Worm (Caenorhabditis elegans) whole organism, young adult: ENCODE results near the gene srw-56.

Experiments
- B0019.2 ChIP-seq: fragments of 200-800 bp; sonication (Bioruptor generic); conservative IDR thresholded peaks from 2 replicates; pipeline ENCODE4 v1.3.6; 2022; ENCODE audit warnings: missing genetic modification reagents, missing genetic modification characterization, missing compliant biosample characterization
- B0035.1 ChIP-seq: sonication (generic microtip); optimal IDR thresholded peaks from 2 replicates; lab custom pipeline; 2016; ENCODE audit warnings: missing genetic modification characterization, mild to moderate bottlenecking, missing compliant biosample characterization, missing genotype, missing genetic modification reagents
- B0261.1 ChIP-seq: sonication (generic microtip); optimal IDR thresholded peaks from 2 replicates; lab custom pipeline; 2016; ENCODE audit warnings: mild to moderate bottlenecking, missing genetic modification characterization, moderate library complexity, missing compliant biosample characterization
- C17E4.6 ChIP-seq: fragments of 200-800 bp; sonication (Bioruptor generic); IDR thresholded peaks from 2 replicates; pipeline ENCODE4 v1.3.6; 2022; ENCODE audit warnings: missing genetic modification reagents, missing genetic modification characterization, missing compliant biosample characterization
- D2030.7 ChIP-seq: fragments of 200-800 bp; sonication (Bioruptor generic); IDR thresholded peaks from 2 replicates; pipeline ENCODE4 v1.3.6; 2022; ENCODE audit warnings: missing genetic modification reagents, missing genetic modification characterization, missing compliant biosample characterization
- F22D6.2 ChIP-seq: sonication (generic microtip); optimal IDR thresholded peaks from 2 replicates; lab custom pipeline; 2016; ENCODE audit warnings: mild to moderate bottlenecking, missing genetic modification characterization, missing compliant biosample characterization
- F33H1.4 ChIP-seq: fragments of 200-800 bp; sonication (Bioruptor generic); IDR thresholded peaks from 2 replicates; pipeline ENCODE4 v1.3.6; 2022; ENCODE audit warnings: missing genetic modification reagents, missing genetic modification characterization, missing compliant biosample characterization
- K11D2.4 ChIP-seq: fragments of 200-800 bp; sonication (Bioruptor generic); IDR thresholded peaks from 2 replicates; pipeline ENCODE4 v1.3.6; 2022; ENCODE audit warnings: missing genetic modification reagents, missing genetic modification characterization, missing compliant biosample characterization
- K12H6.12 ChIP-seq: fragments of 200-800 bp; sonication (Bioruptor generic); optimal IDR thresholded peaks from 2 replicates; lab custom pipeline; 2018; ENCODE audit warnings: mild to moderate bottlenecking, missing genetic modification characterization, missing compliant biosample characterization
- T26A5.8 ChIP-seq: sonication (generic microtip); optimal IDR thresholded peaks from 2 replicates; lab custom pipeline; 2016; ENCODE audit warnings: missing genetic modification characterization, missing compliant biosample characterization
- Y53G8AR.9 ChIP-seq: fragments of 200-800 bp; sonication (Bioruptor generic); conservative IDR thresholded peaks from 2 replicates; pipeline ENCODE4 v1.3.6; 2022; ENCODE audit warnings: missing genetic modification reagents, missing genetic modification characterization, missing compliant biosample characterization
- ama-1 ChIP-seq, 3 experiments: fragments of 150-350 bp in 1 of 3; sonication (generic microtip) in 2 of 3; optimal IDR thresholded peaks; 2 replicates each; lab custom pipeline; 2014 to 2018; ENCODE audit warnings: missing biosample characterization in 2 of 3, missing genetic modification characterization in 2 of 3, missing genetic modification reagents in 2 of 3
- aptf-3 ChIP-seq: fragments of 200-800 bp; sonication (Bioruptor generic); IDR thresholded peaks from 2 replicates; pipeline ENCODE4 v1.3.6; 2022; ENCODE audit warnings: missing genetic modification characterization, missing compliant biosample characterization
- atf-7 ChIP-seq: sonication (generic microtip); optimal IDR thresholded peaks from 2 replicates; lab custom pipeline; 2017; ENCODE audit warnings: mild to moderate bottlenecking, missing genetic modification characterization, missing compliant biosample characterization
- athp-1 ChIP-seq: sonication (generic microtip); optimal IDR thresholded peaks from 2 replicates; lab custom pipeline; 2017; ENCODE audit warnings: mild to moderate bottlenecking, missing genetic modification characterization, missing compliant biosample characterization
- bed-1 ChIP-seq: fragments of 200-800 bp; sonication (Bioruptor generic); IDR thresholded peaks from 2 replicates; pipeline ENCODE4 v1.3.6; 2022; ENCODE audit warnings: missing genetic modification reagents, missing genetic modification characterization, missing compliant biosample characterization
- cebp-2 ChIP-seq: fragments of 200-800 bp; sonication (Bioruptor generic); IDR thresholded peaks from 2 replicates; pipeline ENCODE4 v1.3.6; 2022; ENCODE audit warnings: missing genetic modification characterization, missing compliant biosample characterization
- ceh-100 ChIP-seq: fragments of 200-800 bp; sonication (Bioruptor generic); IDR thresholded peaks from 2 replicates; pipeline ENCODE4 v1.3.6; 2022; ENCODE audit warnings: missing genetic modification reagents, missing genetic modification characterization, missing compliant biosample characterization
- ceh-79 ChIP-seq: sonication (generic microtip); optimal IDR thresholded peaks from 2 replicates; lab custom pipeline; 2017; ENCODE audit warnings: mild to moderate bottlenecking, missing genetic modification characterization, missing compliant biosample characterization
- lag-1 ChIP-seq: fragments of 200-800 bp; sonication (Bioruptor generic); IDR thresholded peaks from 2 replicates; pipeline ENCODE4 v1.3.6; 2022; ENCODE audit warnings: missing genetic modification reagents, missing genetic modification characterization, missing compliant biosample characterization
- lin-35 ChIP-seq, 3 experiments: fragments of 150-350 bp in 2 of 3; sonication (generic microtip) in 1 of 3; optimal IDR thresholded peaks; 2 replicates each; lab custom pipeline; 2014 to 2018; ENCODE audit warnings: missing biosample characterization in 3 of 3, missing genetic modification characterization in 3 of 3, missing genetic modification reagents in 3 of 3
- lin-54 ChIP-seq: fragments of 200-800 bp; sonication (Bioruptor generic); optimal IDR thresholded peaks from 2 replicates; lab custom pipeline; 2018; ENCODE audit warnings: mild to moderate bottlenecking, missing genetic modification characterization, missing compliant biosample characterization
- lir-1 ChIP-seq: fragments of 200-800 bp; sonication (Bioruptor generic); conservative IDR thresholded peaks from 2 replicates; pipeline ENCODE4 v1.3.6; 2022; ENCODE audit warnings: missing genetic modification reagents, missing genetic modification characterization, missing compliant biosample characterization
- lsl-1 ChIP-seq: fragments of 200-800 bp; sonication (Bioruptor generic); optimal IDR thresholded peaks from 2 replicates; lab custom pipeline; 2018; ENCODE audit warnings: mild to moderate bottlenecking, missing genetic modification characterization, moderate library complexity, missing compliant biosample characterization
- lsy-27 ChIP-seq: sonication (generic microtip); optimal IDR thresholded peaks from 2 replicates; lab custom pipeline; 2017; ENCODE audit warnings: missing genetic modification characterization, mild to moderate bottlenecking, missing compliant biosample characterization, antibody characterized with exemption, missing genotype, borderline replicate concordance; ENCODE audit not compliant: insufficient read depth
- madf-8 ChIP-seq: fragments of 200-800 bp; sonication (Bioruptor generic); conservative IDR thresholded peaks from 2 replicates; pipeline ENCODE4 v1.3.6; 2022; ENCODE audit warnings: missing genetic modification reagents, missing genetic modification characterization, missing compliant biosample characterization
- mcd-1 ChIP-seq: fragments of 200-800 bp; sonication (Bioruptor generic); IDR thresholded peaks from 2 replicates; pipeline ENCODE4 v1.3.6; 2022; ENCODE audit warnings: missing genetic modification reagents, missing genetic modification characterization, missing compliant biosample characterization
- nfya-2 ChIP-seq: fragments of 200-800 bp; sonication (Bioruptor generic); IDR thresholded peaks from 2 replicates; pipeline ENCODE4 v1.3.6; 2022; ENCODE audit warnings: missing genetic modification reagents, missing genetic modification characterization, missing compliant biosample characterization
- nhr-179 ChIP-seq: sonication (generic microtip); optimal IDR thresholded peaks from 2 replicates; lab custom pipeline; 2016; ENCODE audit warnings: mild to moderate bottlenecking, missing genetic modification characterization, missing compliant biosample characterization
- nhr-27 ChIP-seq: fragments of 200-800 bp; sonication (Bioruptor generic); optimal IDR thresholded peaks from 2 replicates; lab custom pipeline; 2018; ENCODE audit warnings: mild to moderate bottlenecking, missing genetic modification characterization, moderate library complexity, missing compliant biosample characterization
- pha-4 ChIP-seq: fragments of 150-350 bp; sonication (generic microtip); optimal IDR thresholded peaks from 2 replicates; lab custom pipeline; 2014; ENCODE audit warnings: missing biosample characterization, missing genetic modification reagents, missing genetic modification characterization
- repo-1 ChIP-seq: sonication (generic microtip); optimal IDR thresholded peaks from 2 replicates; lab custom pipeline; 2017; ENCODE audit warnings: mild to moderate bottlenecking, missing genetic modification characterization, missing compliant biosample characterization
- rpc-1 ChIP-seq, 2 experiments: fragments of 150-350 bp in 1 of 2; sonication (generic microtip) in 1 of 2; optimal IDR thresholded peaks; 2 replicates each; lab custom pipeline; 2014 to 2018; ENCODE audit warnings: missing biosample characterization in 1 of 2, missing genetic modification characterization in 1 of 2, missing genetic modification reagents in 1 of 2, missing genotype in 1 of 2
- sdz-38 ChIP-seq: sonication (generic microtip); optimal IDR thresholded peaks from 2 replicates; lab custom pipeline; 2016; ENCODE audit warnings: missing genotype, missing genetic modification characterization, missing compliant biosample characterization
- sea-2 ChIP-seq: fragments of 200-800 bp; sonication (Bioruptor generic); IDR thresholded peaks from 2 replicates; pipeline ENCODE4 v1.3.6; 2022; ENCODE audit warnings: missing genetic modification characterization, missing compliant biosample characterization
- snpc-1.3 ChIP-seq: sonication (generic microtip); optimal IDR thresholded peaks from 2 replicates; lab custom pipeline; 2017; ENCODE audit warnings: missing genetic modification characterization, mild to moderate bottlenecking, missing compliant biosample characterization, antibody characterized with exemption, moderate library complexity, missing genotype, missing genetic modification reagents; ENCODE audit not compliant: insufficient read depth
- sptf-2 ChIP-seq: fragments of 200-800 bp; sonication (Bioruptor generic); optimal IDR thresholded peaks from 2 replicates; lab custom pipeline; 2018; ENCODE audit warnings: mild to moderate bottlenecking, missing genetic modification characterization, missing compliant biosample characterization
- xnd-1 ChIP-seq: sonication (generic microtip); optimal IDR thresholded peaks from 2 replicates; lab custom pipeline; 2016; ENCODE audit warnings: missing genotype, missing genetic modification reagents, missing genetic modification characterization, missing compliant biosample characterization
- zim-3 ChIP-seq: sonication (generic microtip); optimal IDR thresholded peaks from 2 replicates; lab custom pipeline; 2017; ENCODE audit warnings: mild to moderate bottlenecking, missing genetic modification characterization, moderate library complexity, missing compliant biosample characterization
- ztf-3 ChIP-seq: fragments of 200-800 bp; sonication (Bioruptor generic); optimal IDR thresholded peaks from 2 replicates; lab custom pipeline; 2018; ENCODE audit warnings: mild to moderate bottlenecking, missing genetic modification characterization, missing compliant biosample characterization
- ztf-6 ChIP-seq: fragments of 200-800 bp; sonication (Bioruptor generic); IDR thresholded peaks from 2 replicates; pipeline ENCODE4 v1.3.6; 2022; ENCODE audit warnings: missing genetic modification reagents, missing genetic modification characterization, missing compliant biosample characterization

Gene srw-56

DNA sequence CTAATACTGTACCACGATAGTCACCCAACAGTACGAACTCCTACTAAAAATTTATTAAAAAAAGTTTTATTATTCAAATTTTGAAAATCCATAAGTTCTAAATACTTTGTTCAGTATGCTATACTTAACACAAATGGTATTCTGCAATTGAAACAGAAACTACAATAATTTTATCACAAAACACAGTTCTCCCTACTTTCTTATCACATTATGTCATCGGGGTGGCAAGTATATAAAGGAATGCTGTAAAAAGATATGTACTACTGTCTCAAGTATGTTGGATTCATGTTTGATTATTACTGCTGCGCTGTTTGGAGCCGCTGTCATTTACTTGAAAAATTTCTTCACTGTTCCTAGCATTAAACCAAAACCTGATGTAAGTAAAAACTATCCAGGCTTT, 31.6 kb downstream of the srw-56 start, which contains the start of gene cdr-1:
TSS of gene cdr-1 (plus strand) at position 208 of the 400 bp plus-strand sequence.
- TF ChIP-seq nhr-27 (tag; lab: Kevin White, UChicago) (no peak), sptf-2 (no peak), C17E4.6 (GFP tag; lab: Robert Waterston, UW) (no peak), B0261.1 (tag; lab: Kevin White, UChicago) (no peak), F33H1.4 (GFP tag; lab: Robert Waterston, UW) (no peak), ztf-6 (no peak), K11D2.4 (GFP tag; lab: Robert Waterston, UW) (no peak), mcd-1 (no peak), pha-4 (no peak), ama-1 (optimal IDR thresholded peaks at IDR 0.05; lab: Kevin White, UChicago) (no peak), ama-1 (GFP tag; optimal IDR thresholded peaks at IDR 0.05; lab: Kevin White, UChicago) (no peak), aptf-3 (GFP tag; lab: Robert Waterston, UW) (no peak), Y53G8AR.9 (GFP tag; lab: Robert Waterston, UW) (no peak), athp-1 (tag; lab: Kevin White, UChicago) (no peak)

DNA sequence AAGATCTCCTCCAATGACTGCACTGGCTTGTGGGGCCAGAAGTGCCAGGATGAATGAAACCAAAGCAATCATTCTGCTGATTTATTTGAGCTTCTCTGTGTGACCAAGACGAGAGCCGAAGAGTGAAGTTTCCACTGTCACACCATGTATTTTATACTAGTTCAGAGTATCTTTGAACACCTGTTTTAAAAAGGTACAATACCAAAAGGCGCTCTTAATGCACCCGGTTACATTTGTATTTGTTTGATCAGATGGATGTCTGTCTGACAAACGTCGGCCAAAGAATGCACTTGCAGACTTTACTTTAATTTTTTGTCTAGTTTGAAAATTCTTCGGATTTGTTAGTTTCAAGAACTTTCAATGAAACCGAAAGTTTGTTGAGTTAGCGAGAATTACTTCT, 32.4 kb downstream of the srw-56 start, which contains the start of gene F35E8.10:
TSS of gene F35E8.10 (minus strand) at position 101 of the 400 bp plus-strand sequence.
- TF ChIP-seq B0035.1 (tag; lab: Kevin White, UChicago) (no peak), T26A5.8 (tag; lab: Kevin White, UChicago) (no peak), zim-3 (tag; lab: Kevin White, UChicago) (no peak), lin-54 (no peak), lir-1 (GFP tag; lab: Robert Waterston, UW) (no peak), rpc-1 (optimal IDR thresholded peaks at IDR 0.05; lab: Kevin White, UChicago) (no peak), rpc-1 (tag; optimal IDR thresholded peaks at IDR 0.05; lab: Kevin White, UChicago) (no peak), lsy-27 (tag; lab: Kevin White, UChicago) (no peak), lag-1 (no peak), sea-2 (GFP tag; lab: Robert Waterston, UW) (no peak), ceh-100 (GFP tag; lab: Robert Waterston, UW) (no peak), sdz-38 (tag; lab: Kevin White, UChicago) (no peak), athp-1 (tag; lab: Kevin White, UChicago) (no peak), xnd-1 (tag; lab: Kevin White, UChicago) (no peak), madf-8 (GFP tag; lab: Robert Waterston, UW) (no peak), bed-1 (no peak), lsl-1 (no peak), snpc-1.3 (tag; lab: Kevin White, UChicago) (no peak), F33H1.4 (GFP tag; lab: Robert Waterston, UW) (no peak), nfya-2 (GFP tag; lab: Robert Waterston, UW) (no peak), D2030.7 (no peak)
- TF ChIP-seq, all 124 proteins: peak for 0

DNA sequence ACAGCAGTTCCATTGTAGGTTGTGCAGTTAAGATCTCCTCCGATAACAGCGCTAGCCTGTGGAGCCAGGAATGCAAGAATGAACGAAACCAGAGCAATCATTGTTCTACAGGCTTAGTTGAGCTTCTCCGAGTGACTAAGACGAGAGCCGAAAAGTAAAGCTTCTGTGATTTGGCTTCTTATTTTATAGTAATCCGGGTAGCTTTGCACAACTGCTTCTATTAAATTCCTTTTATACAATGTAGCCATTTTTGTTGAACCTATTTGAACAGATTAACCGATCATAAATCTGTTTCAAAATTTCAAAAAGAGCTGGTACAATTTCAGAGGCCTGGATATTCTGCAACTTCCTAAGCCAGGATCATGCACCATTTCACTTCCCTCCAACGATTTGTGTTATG, 35.2 kb downstream of the srw-56 start, which contains the start of gene F35E8.9:
TSS of gene F35E8.9 (minus strand) at position 101 of the 400 bp plus-strand sequence.
- no peak for TF ChIP-seq atf-7 (tag; lab: Kevin White, UChicago)
- no peak for TF ChIP-seq cebp-2 (GFP tag; lab: Robert Waterston, UW)
- no peak for TF ChIP-seq nhr-179 (tag; lab: Kevin White, UChicago)
- TF ChIP-seq ceh-79 = no peak
- no peak for TF ChIP-seq snpc-1.3 (tag; lab: Kevin White, UChicago)
- TF ChIP-seq nfya-2 (GFP tag; lab: Robert Waterston, UW) = no peak
- no peak for TF ChIP-seq K11D2.4 (GFP tag; lab: Robert Waterston, UW)
- no peak for TF ChIP-seq Y53G8AR.9 (GFP tag; lab: Robert Waterston, UW)
- no peak for TF ChIP-seq lin-35 (GFP tag; optimal IDR thresholded peaks at IDR 0.05; lab: Kevin White, UChicago)
- TF ChIP-seq F22D6.2 (tag; lab: Kevin White, UChicago) = no peak
- TF ChIP-seq B0019.2 = no peak
- no peak for TF ChIP-seq ztf-3
- no peak for TF ChIP-seq repo-1 (tag; lab: Kevin White, UChicago)
- TF ChIP-seq mcd-1 = no peak
- no peak for TF ChIP-seq K12H6.12
